Worm (Caenorhabditis elegans): ENCODE results near the gene smf-1.

- TF ChIP-seq tbx-11 (GFP tag; IDR thresholded peaks at IDR 0.05) (no peak), aly-1 (tag; optimal IDR thresholded peaks at IDR 0.05) (no peak), flt-1 (GFP tag; IDR thresholded peaks at IDR 0.05) (no peak), ama-1 (optimal IDR thresholded peaks at IDR 0.05) (no peak), hnd-1 (tag; optimal IDR thresholded peaks at IDR 0.05) (no peak)
Observed at ce11 chrX:6750145-6750544, 27.3 kb upstream of the smf-1 start.

All from whole organism, early embryonic.